Worm (Caenorhabditis elegans) whole organism, L2 larva: ENCODE results near the gene mks-5.

ENCODE experiments used
- C34F6.9 ChIP-seq: fragments of 150-350 bp; optimal IDR thresholded peaks from 2 replicates; lab custom pipeline; 2014; ENCODE audit warnings: missing biosample characterization, missing genetic modification characterization
- F13H6.1 ChIP-seq: sonication (generic microtip); optimal IDR thresholded peaks from 2 replicates; lab custom pipeline; 2016; ENCODE audit warnings: missing genetic modification characterization, missing compliant biosample characterization
- Y55F3AM.14 ChIP-seq: fragments of 200-800 bp; sonication (Bioruptor generic); optimal IDR thresholded peaks from 2 replicates; lab custom pipeline; 2018; ENCODE audit warnings: mild to moderate bottlenecking, missing genetic modification characterization, missing compliant biosample characterization
- ZK546.5 ChIP-seq: sonication (generic microtip); optimal IDR thresholded peaks from 2 replicates; lab custom pipeline; 2017; ENCODE audit warnings: missing biosample characterization, missing genetic modification characterization
- alr-1 ChIP-seq: fragments of 150-350 bp; optimal IDR thresholded peaks from 2 replicates; lab custom pipeline; 2014; ENCODE audit warnings: missing biosample characterization, missing genetic modification characterization
- aly-2 ChIP-seq: fragments of 150-350 bp; optimal IDR thresholded peaks from 2 replicates; lab custom pipeline; 2014; ENCODE audit warnings: missing biosample characterization, missing genetic modification characterization
- ceh-16 ChIP-seq: fragments of 150-350 bp; optimal IDR thresholded peaks from 2 replicates; lab custom pipeline; 2014; ENCODE audit warnings: missing biosample characterization, missing genetic modification characterization
- crh-2 ChIP-seq: sonication (generic microtip); optimal IDR thresholded peaks from 2 replicates; lab custom pipeline; 2017; ENCODE audit warnings: missing biosample characterization, missing genetic modification characterization
- dmd-4 ChIP-seq: sonication (generic microtip); optimal IDR thresholded peaks from 2 replicates; lab custom pipeline; 2017; ENCODE audit warnings: missing biosample characterization, missing genetic modification characterization
- egl-27 ChIP-seq: sonication (generic microtip); optimal IDR thresholded peaks from 3 replicates; lab custom pipeline; 2017; ENCODE audit warnings: missing biosample characterization, missing genetic modification reagents, missing genetic modification characterization
- elt-1 ChIP-seq: fragments of 150-350 bp; optimal IDR thresholded peaks from 2 replicates; lab custom pipeline; 2014; ENCODE audit warnings: missing biosample characterization, missing genetic modification characterization
- elt-3 ChIP-seq: sonication (generic microtip); optimal IDR thresholded peaks from 2 replicates; lab custom pipeline; 2017; ENCODE audit warnings: missing biosample characterization, missing genetic modification characterization
- lin-11 ChIP-seq: fragments of 150-350 bp; sonication (generic microtip); optimal IDR thresholded peaks from 2 replicates; lab custom pipeline; 2014; ENCODE audit warnings: missing biosample characterization, missing genetic modification characterization, inconsistent platforms, mixed read lengths
- lin-13 ChIP-seq: fragments of 150-350 bp; optimal IDR thresholded peaks from 2 replicates; lab custom pipeline; 2014; ENCODE audit warnings: missing biosample characterization, missing genetic modification reagents, missing genetic modification characterization
- lsy-2 ChIP-seq, 2 experiments: fragments of 150-350 bp in 1 of 2; sonication (generic microtip) in 1 of 2; optimal IDR thresholded peaks; 2 replicates each; lab custom pipeline; 2014 to 2017; ENCODE audit warnings: missing biosample characterization in 2 of 2, missing genetic modification characterization in 2 of 2
- mab-5 ChIP-seq: fragments of 150-350 bp; optimal IDR thresholded peaks from 2 replicates; lab custom pipeline; 2014; ENCODE audit warnings: missing biosample characterization, missing genetic modification characterization
- mbf-1 ChIP-seq: sonication (generic microtip); optimal IDR thresholded peaks from 2 replicates; lab custom pipeline; 2017; ENCODE audit warnings: missing biosample characterization, missing genetic modification characterization
- mdl-1 ChIP-seq, 2 experiments: fragments of 150-350 bp in 1 of 2; sonication (generic microtip) in 1 of 2; optimal IDR thresholded peaks; 2 replicates each; lab custom pipeline; 2017; ENCODE audit warnings: missing biosample characterization in 2 of 2, missing genetic modification characterization in 2 of 2
- nhr-11 ChIP-seq: fragments of 150-350 bp; optimal IDR thresholded peaks from 2 replicates; lab custom pipeline; 2014; ENCODE audit warnings: missing biosample characterization, missing genetic modification characterization
- nhr-12 ChIP-seq: fragments of 150-350 bp; optimal IDR thresholded peaks from 2 replicates; lab custom pipeline; 2014; ENCODE audit warnings: missing biosample characterization, missing genetic modification characterization
- nhr-129 ChIP-seq: fragments of 150-350 bp; optimal IDR thresholded peaks from 2 replicates; lab custom pipeline; 2014; ENCODE audit warnings: missing biosample characterization, missing genetic modification characterization
- nhr-21 ChIP-seq: fragments of 150-350 bp; optimal IDR thresholded peaks from 2 replicates; lab custom pipeline; 2014; ENCODE audit warnings: missing biosample characterization, missing genetic modification characterization
- nhr-237 ChIP-seq: fragments of 150-350 bp; optimal IDR thresholded peaks from 2 replicates; lab custom pipeline; 2014; ENCODE audit warnings: missing biosample characterization, missing genetic modification characterization
- nhr-25 ChIP-seq: fragments of 150-350 bp; sonication (generic microtip); optimal IDR thresholded peaks from 3 replicates; lab custom pipeline; 2014; ENCODE audit warnings: missing biosample characterization, missing genetic modification characterization
- nhr-77 ChIP-seq: fragments of 150-350 bp; optimal IDR thresholded peaks from 2 replicates; lab custom pipeline; 2014; ENCODE audit warnings: missing biosample characterization, missing genetic modification characterization
- sem-4 ChIP-seq: fragments of 150-350 bp; optimal IDR thresholded peaks from 2 replicates; lab custom pipeline; 2014; ENCODE audit warnings: missing biosample characterization, missing genetic modification reagents, missing genetic modification characterization
- skn-1 ChIP-seq: sonication (generic microtip); optimal IDR thresholded peaks from 2 replicates; lab custom pipeline; 2017; ENCODE audit warnings: missing biosample characterization, missing genetic modification characterization
- sma-3 ChIP-seq: sonication (generic microtip); optimal IDR thresholded peaks from 2 replicates; lab custom pipeline; 2016; ENCODE audit warnings: missing genetic modification reagents, missing genetic modification characterization, missing compliant biosample characterization
- sma-9 ChIP-seq, 2 experiments: fragments of 150-350 bp in 1 of 2; sonication (generic microtip) in 1 of 2; optimal IDR thresholded peaks; 2 replicates each; lab custom pipeline; 2014 to 2016; ENCODE audit warnings: missing genetic modification characterization in 2 of 2, mild to moderate bottlenecking in 1 of 2, missing biosample characterization in 1 of 2, missing compliant biosample characterization in 1 of 2, missing genetic modification reagents in 1 of 2, moderate library complexity in 1 of 2
- snpc-4 ChIP-seq: fragments of 150-350 bp; optimal IDR thresholded peaks from 2 replicates; lab custom pipeline; 2014; ENCODE audit warnings: missing biosample characterization, missing genetic modification characterization
- unc-39 ChIP-seq: fragments of 150-350 bp; optimal IDR thresholded peaks from 2 replicates; lab custom pipeline; 2014; ENCODE audit warnings: missing biosample characterization, missing genetic modification characterization
- unc-55 ChIP-seq: fragments of 150-350 bp; sonication (generic microtip); optimal IDR thresholded peaks from 3 replicates; lab custom pipeline; 2014; ENCODE audit warnings: missing biosample characterization, missing genetic modification reagents, missing genetic modification characterization
- unc-62 ChIP-seq: fragments of 150-350 bp; optimal IDR thresholded peaks from 2 replicates; lab custom pipeline; 2014; ENCODE audit warnings: missing biosample characterization, missing genetic modification reagents, missing genetic modification characterization
- zag-1 ChIP-seq: fragments of 150-350 bp; optimal IDR thresholded peaks from 2 replicates; lab custom pipeline; 2014; ENCODE audit warnings: missing biosample characterization, missing genetic modification characterization
- ztf-11 ChIP-seq: sonication (generic microtip); optimal IDR thresholded peaks from 2 replicates; lab custom pipeline; 2017; ENCODE audit warnings: missing biosample characterization, missing genetic modification characterization

Gene mks-5

ce11 chrII:10755455-10755854 lies 35.4 kb downstream of the mks-5 start:
- TF ChIP-seq sma-9 (GFP tag; optimal IDR thresholded peaks at IDR 0.05; lab: Kevin White, UChicago) (no peak), sma-9 (tag; optimal IDR thresholded peaks at IDR 0.05; lab: Kevin White, UChicago) (no peak), crh-2 (peak; percentile 5), elt-1 (tag; lab: Kevin White, UChicago) (no peak), elt-3 (tag; lab: Kevin White, UChicago) (no peak), snpc-4 (tag; lab: Kevin White, UChicago) (no peak), egl-27 (tag; lab: Kevin White, UChicago) (no peak), C34F6.9 (peak; percentile 36), mbf-1 (no peak), nhr-11 (tag; lab: Kevin White, UChicago) (no peak), nhr-25 (no peak), nhr-129 (peak; percentile 28), ZK546.5 (tag; lab: Kevin White, UChicago) (no peak), skn-1 (tag; lab: Kevin White, UChicago) (no peak), ceh-16 (tag; lab: Kevin White, UChicago) (no peak), lsy-2 (tag; optimal IDR thresholded peaks at IDR 0.05; lab: Kevin White, UChicago) (no peak), zag-1 (no peak)

ce11 chrII:10758951-10759350 lies 38.9 kb downstream of the mks-5 start:
- TF ChIP-seq sma-9 (GFP tag; optimal IDR thresholded peaks at IDR 0.05; lab: Kevin White, UChicago) (peak; percentile 22), sma-9 (tag; optimal IDR thresholded peaks at IDR 0.05; lab: Kevin White, UChicago) (no peak), elt-3 (tag; lab: Kevin White, UChicago) (no peak), F13H6.1 (peak; percentile 18)

- no peak for TF ChIP-seq nhr-25
- no peak for TF ChIP-seq nhr-237 (tag; lab: Kevin White, UChicago)
- TF ChIP-seq nhr-12, result no peak
- TF ChIP-seq ZK546.5 (tag; lab: Kevin White, UChicago), result no peak
- no peak for TF ChIP-seq dmd-4 (tag; lab: Kevin White, UChicago)
- TF ChIP-seq elt-3 (tag; lab: Kevin White, UChicago), result no peak
- TF ChIP-seq mdl-1 (tag; optimal IDR thresholded peaks at IDR 0.05; lab: Kevin White, UChicago), result no peak
- TF ChIP-seq crh-2, result no peak
- TF ChIP-seq Y55F3AM.14 (GFP tag; lab: Kevin White, UChicago), result no peak
- TF ChIP-seq mbf-1, result no peak
- TF ChIP-seq unc-62 (GFP tag; lab: Kevin White, UChicago), result no peak
- no peak for TF ChIP-seq nhr-77 (tag; lab: Kevin White, UChicago)
- no peak for TF ChIP-seq alr-1 (tag; lab: Kevin White, UChicago)
- no peak for TF ChIP-seq sma-3 (GFP tag; lab: Kevin White, UChicago)
Measured at ce11 chrII:10759425-10759824, 39.4 kb downstream of the mks-5 start.

ce11 chrII:10760801-10761200 lies 40.8 kb downstream of the mks-5 start:
- no peak for TF ChIP-seq unc-39 (tag; lab: Kevin White, UChicago)
- TF ChIP-seq snpc-4 (tag; lab: Kevin White, UChicago), result no peak
- TF ChIP-seq sem-4 (tag; lab: Kevin White, UChicago), result no peak
- no peak for TF ChIP-seq elt-1 (tag; lab: Kevin White, UChicago)
- no peak for TF ChIP-seq dmd-4 (tag; lab: Kevin White, UChicago)
- TF ChIP-seq sma-9 (GFP tag; optimal IDR thresholded peaks at IDR 0.05; lab: Kevin White, UChicago), result no peak
- TF ChIP-seq sma-9 (tag; optimal IDR thresholded peaks at IDR 0.05; lab: Kevin White, UChicago), result no peak
- no peak for TF ChIP-seq nhr-129
- TF ChIP-seq nhr-237 (tag; lab: Kevin White, UChicago), result no peak

- TF ChIP-seq mdl-1 (tag; optimal IDR thresholded peaks at IDR 0.05; lab: Kevin White, UChicago) (no peak), skn-1 (tag; lab: Kevin White, UChicago) (no peak), unc-55 (no peak), egl-27 (tag; lab: Kevin White, UChicago) (no peak), nhr-21 (tag; lab: Kevin White, UChicago) (no peak), mab-5 (tag; lab: Kevin White, UChicago) (no peak), lin-11 (tag; lab: Kevin White, UChicago) (no peak), ztf-11 (tag; lab: Kevin White, UChicago) (no peak), nhr-129 (no peak), aly-2 (no peak), ceh-16 (tag; lab: Kevin White, UChicago) (no peak), nhr-25 (no peak), lsy-2 (tag; optimal IDR thresholded peaks at IDR 0.05; lab: Kevin White, UChicago) (no peak), snpc-4 (tag; lab: Kevin White, UChicago) (no peak), ZK546.5 (tag; lab: Kevin White, UChicago) (no peak), crh-2 (no peak), nhr-11 (tag; lab: Kevin White, UChicago) (no peak), lin-13 (GFP tag; lab: Kevin White, UChicago) (no peak)
Measured at ce11 chrII:10761653-10762052, 41.6 kb downstream of the mks-5 start.
